Worm (Caenorhabditis elegans): Measurements from ENCODE around the gene H23L24.1.

Gene H23L24.1

ce11 chrIV:8730469-8730868 is 12.2 kb downstream of the H23L24.1 start, which contains the start of gene F21D5.3 (continued):
- no peak for TF ChIP-seq nhr-42 (GFP tag; IDR thresholded peaks at IDR 0.05)
- no peak for TF ChIP-seq cey-2 (tag; optimal IDR thresholded peaks at IDR 0.05; ENCODE audit: borderline replicate concordance, insufficient read depth)
- TF ChIP-seq daf-16 (GFP tag; optimal IDR thresholded peaks at IDR 0.05): no peak
- peak; percentile 67 for TF ChIP-seq daf-16 (tag; optimal IDR thresholded peaks at IDR 0.05)
- TF ChIP-seq php-3 (GFP tag; IDR thresholded peaks at IDR 0.05): peak; percentile 79

ce11 chrIV:8737354-8737753 is 19.1 kb downstream of the H23L24.1 start:
- TF ChIP-seq nhr-28 (tag; optimal IDR thresholded peaks at IDR 0.05) (peak; percentile 5), lim-7 (GFP tag; IDR thresholded peaks at IDR 0.05) (no peak), hlh-30 (tag; optimal IDR thresholded peaks at IDR 0.05; ENCODE audit: insufficient read depth) (peak; percentile 10), mes-2 (tag; optimal IDR thresholded peaks at IDR 0.05; ENCODE audit: poor library complexity, severe bottlenecking) (peak; percentile 27), zip-2 (tag; optimal IDR thresholded peaks at IDR 0.05) (no peak), lsy-2 (tag; optimal IDR thresholded peaks at IDR 0.05) (peak in 1 of 2 experiments; percentile 32)

- TF ChIP-seq pha-4 (GFP tag; IDR thresholded peaks at IDR 0.05) (no peak), pha-4 (tag; optimal IDR thresholded peaks at IDR 0.05) (no peak), F37D6.2 (tag; optimal IDR thresholded peaks at IDR 0.05) (no peak), ZK546.5 (tag; optimal IDR thresholded peaks at IDR 0.05) (no peak), lin-1 (GFP tag; IDR thresholded peaks at IDR 0.05) (no peak), arid-1 (GFP tag; conservative IDR thresholded peaks at IDR 0.05) (no peak), nhr-25 (tag; optimal IDR thresholded peaks at IDR 0.05; ENCODE audit: borderline replicate concordance, insufficient read depth) (no peak), daf-19 (GFP tag; conservative IDR thresholded peaks at IDR 0.05) (no peak), ceh-62 (tag; optimal IDR thresholded peaks at IDR 0.05) (no peak), T26A8.4 (GFP tag; IDR thresholded peaks at IDR 0.05) (no peak), egl-27 (tag; optimal IDR thresholded peaks at IDR 0.05) (no peak)
Measured at ce11 chrIV:8737787-8738186, 19.5 kb downstream of the H23L24.1 start, which contains the start of gene F21D5.4. Gene F21D5.4 (plus strand): TSS chrIV:8738087.

ce11 chrIV:8739294-8739693 is 21.0 kb downstream of the H23L24.1 start, which contains the start of gene F21D5.5:
Gene F21D5.5 (minus strand): TSS chrIV:8739394.
- TF ChIP-seq ceh-28 (tag; optimal IDR thresholded peaks at IDR 0.05) (peak; percentile 24), php-3 (GFP tag; IDR thresholded peaks at IDR 0.05) (no peak)

ce11 chrIV:8739926-8740325 is 21.7 kb downstream of the H23L24.1 start, which contains the start of gene mrps-33:
Gene mrps-33 (minus strand): TSS chrIV:8740026.
- no peak for TF ChIP-seq daf-8 (GFP tag; IDR thresholded peaks at IDR 0.05)
- TF ChIP-seq egl-27 (tag; optimal IDR thresholded peaks at IDR 0.05): no peak
- no peak for TF ChIP-seq ZK546.5 (tag; optimal IDR thresholded peaks at IDR 0.05)
- TF ChIP-seq dmd-6 (GFP tag; IDR thresholded peaks at IDR 0.05): no peak
- TF ChIP-seq nhr-25 (tag; optimal IDR thresholded peaks at IDR 0.05; ENCODE audit: borderline replicate concordance, insufficient read depth): no peak
- TF ChIP-seq unc-130 (GFP tag; optimal IDR thresholded peaks at IDR 0.05): no peak
- no peak for TF ChIP-seq aly-2 (tag; optimal IDR thresholded peaks at IDR 0.05)
- no peak for TF ChIP-seq mep-1 (tag; optimal IDR thresholded peaks at IDR 0.05)
- TF ChIP-seq lin-1 (GFP tag; IDR thresholded peaks at IDR 0.05): no peak
- TF ChIP-seq ZK337.2 (GFP tag; IDR thresholded peaks at IDR 0.05): no peak
- no peak for TF ChIP-seq snpc-4 (tag; optimal IDR thresholded peaks at IDR 0.05)
- no peak for TF ChIP-seq ceh-62 (tag; optimal IDR thresholded peaks at IDR 0.05)
- no peak for TF ChIP-seq dmd-9 (GFP tag; IDR thresholded peaks at IDR 0.05)
- no peak for TF ChIP-seq daf-19 (GFP tag; conservative IDR thresholded peaks at IDR 0.05)
- no peak for TF ChIP-seq nhr-102 (tag; optimal IDR thresholded peaks at IDR 0.05)
- no peak for TF ChIP-seq madf-5 (GFP tag; IDR thresholded peaks at IDR 0.05)
- no peak for TF ChIP-seq hlh-30 (tag; optimal IDR thresholded peaks at IDR 0.05; ENCODE audit: insufficient read depth)
- no peak for TF ChIP-seq ctbp-1 (GFP tag; IDR thresholded peaks at IDR 0.05)
- TF ChIP-seq sdz-12 (GFP tag; optimal IDR thresholded peaks at IDR 0.05): no peak
